Worm (Caenorhabditis elegans) whole organism, late embryonic: ENCODE results near the gene F16B12.7.

Experiments used
- C08G9.2 ChIP-seq: sonication (generic microtip); optimal IDR thresholded peaks from 2 replicates; lab custom pipeline; 2016; ENCODE audit warnings: mild to moderate bottlenecking, missing genetic modification characterization, moderate library complexity, missing compliant biosample characterization
- C38D4.7 ChIP-seq: fragments of 200-800 bp; sonication (Bioruptor generic); optimal IDR thresholded peaks from 2 replicates; lab custom pipeline; 2018; ENCODE audit warnings: mild to moderate bottlenecking, missing genetic modification characterization, moderate library complexity, missing compliant biosample characterization
- F13H6.1 ChIP-seq: sonication (generic microtip); optimal IDR thresholded peaks from 2 replicates; lab custom pipeline; 2016; ENCODE audit warnings: missing genetic modification characterization, missing compliant biosample characterization
- K09A11.1 ChIP-seq: sonication (generic microtip); optimal IDR thresholded peaks from 2 replicates; lab custom pipeline; 2017; ENCODE audit warnings: antibody characterized with exemption, mild to moderate bottlenecking, missing genetic modification characterization, missing compliant biosample characterization; ENCODE audit not compliant: insufficient read depth
- T23F11.4 ChIP-seq: fragments of 200-800 bp; sonication (Bioruptor generic); optimal IDR thresholded peaks from 2 replicates; lab custom pipeline; 2018; ENCODE audit warnings: mild to moderate bottlenecking, missing genetic modification characterization, missing compliant biosample characterization
- ahr-1 ChIP-seq: sonication (generic microtip); optimal IDR thresholded peaks from 2 replicates; lab custom pipeline; 2016; ENCODE audit warnings: missing genetic modification characterization, missing compliant biosample characterization
- ama-1 ChIP-seq: fragments of 150-350 bp; optimal IDR thresholded peaks from 2 replicates; lab custom pipeline; 2014
- ceh-14 ChIP-seq: sonication (generic microtip); optimal IDR thresholded peaks from 2 replicates; lab custom pipeline; 2016; ENCODE audit warnings: missing genotype, missing genetic modification characterization, missing compliant biosample characterization
- ceh-18 ChIP-seq: sonication (generic microtip); optimal IDR thresholded peaks from 2 replicates; lab custom pipeline; 2016; ENCODE audit warnings: missing genetic modification characterization, missing compliant biosample characterization
- ceh-24 ChIP-seq: sonication (generic microtip); optimal IDR thresholded peaks from 2 replicates; lab custom pipeline; 2016; ENCODE audit warnings: mild to moderate bottlenecking, missing genetic modification characterization, missing compliant biosample characterization
- ceh-30 ChIP-seq: fragments of 150-350 bp; optimal IDR thresholded peaks from 2 replicates; lab custom pipeline; 2014; ENCODE audit warnings: missing biosample characterization, missing genetic modification characterization
- ceh-31 ChIP-seq: sonication (generic microtip); optimal IDR thresholded peaks from 2 replicates; lab custom pipeline; 2016; ENCODE audit warnings: missing genetic modification characterization, missing compliant biosample characterization
- ceh-34 ChIP-seq: sonication (generic microtip); optimal IDR thresholded peaks from 2 replicates; lab custom pipeline; 2016; ENCODE audit warnings: mild to moderate bottlenecking, missing genetic modification characterization, missing compliant biosample characterization
- ceh-45 ChIP-seq: fragments of 200-800 bp; sonication (Bioruptor generic); IDR thresholded peaks from 2 replicates; pipeline ENCODE4 v1.3.6; 2022; ENCODE audit warnings: missing genetic modification reagents, missing genetic modification characterization, missing compliant biosample characterization
- ceh-48 ChIP-seq: sonication (generic microtip); optimal IDR thresholded peaks from 2 replicates; lab custom pipeline; 2016; ENCODE audit warnings: missing genetic modification characterization, inconsistent platforms, missing compliant biosample characterization
- ceh-6 ChIP-seq: fragments of 200-800 bp; sonication (Bioruptor generic); optimal IDR thresholded peaks from 2 replicates; lab custom pipeline; 2018; ENCODE audit warnings: mild to moderate bottlenecking, missing genetic modification characterization, missing compliant biosample characterization
- ceh-9 ChIP-seq: sonication (generic microtip); optimal IDR thresholded peaks from 2 replicates; lab custom pipeline; 2016; ENCODE audit warnings: mild to moderate bottlenecking, missing genetic modification characterization, inconsistent platforms, missing compliant biosample characterization
- che-1 ChIP-seq: sonication (generic microtip); optimal IDR thresholded peaks from 2 replicates; lab custom pipeline; 2016; ENCODE audit warnings: mild to moderate bottlenecking, missing genetic modification characterization, missing compliant biosample characterization
- dmd-4 ChIP-seq: sonication (generic microtip); optimal IDR thresholded peaks from 2 replicates; lab custom pipeline; 2016; ENCODE audit warnings: borderline replicate concordance, missing genetic modification characterization, missing compliant biosample characterization
- dve-1 ChIP-seq: sonication (generic microtip); optimal IDR thresholded peaks from 2 replicates; lab custom pipeline; 2017; ENCODE audit warnings: antibody characterized with exemption, mild to moderate bottlenecking, missing genetic modification characterization, missing compliant biosample characterization
- elt-2 ChIP-seq: sonication (generic microtip); optimal IDR thresholded peaks from 2 replicates; lab custom pipeline; 2016; ENCODE audit warnings: missing genetic modification reagents, missing genetic modification characterization, missing compliant biosample characterization
- ets-4 ChIP-seq: sonication (generic microtip); optimal IDR thresholded peaks from 2 replicates; lab custom pipeline; 2016; ENCODE audit warnings: missing genetic modification characterization, missing compliant biosample characterization
- eyg-1 ChIP-seq: sonication (generic microtip); optimal IDR thresholded peaks from 2 replicates; lab custom pipeline; 2016; ENCODE audit warnings: missing genotype, missing genetic modification characterization, missing compliant biosample characterization
- fax-1 ChIP-seq: sonication (generic microtip); optimal IDR thresholded peaks from 2 replicates; lab custom pipeline; 2016; ENCODE audit warnings: missing genotype, missing genetic modification characterization, missing compliant biosample characterization
- fkh-10 ChIP-seq: fragments of 150-350 bp; optimal IDR thresholded peaks from 2 replicates; lab custom pipeline; 2014; ENCODE audit warnings: missing biosample characterization, missing genetic modification reagents, missing genetic modification characterization
- fkh-6 ChIP-seq: sonication (generic microtip); optimal IDR thresholded peaks from 2 replicates; lab custom pipeline; 2016; ENCODE audit warnings: missing genetic modification characterization, missing compliant biosample characterization
- gmeb-2 ChIP-seq: sonication (generic microtip); optimal IDR thresholded peaks from 2 replicates; lab custom pipeline; 2016; ENCODE audit warnings: missing genetic modification characterization, inconsistent platforms, missing compliant biosample characterization
- hlh-30 ChIP-seq: sonication (generic microtip); optimal IDR thresholded peaks from 2 replicates; lab custom pipeline; 2017; ENCODE audit warnings: antibody characterized with exemption, missing genetic modification characterization, missing compliant biosample characterization; ENCODE audit not compliant: insufficient read depth
- hlh-8 ChIP-seq: sonication (generic microtip); optimal IDR thresholded peaks from 2 replicates; lab custom pipeline; 2016; ENCODE audit warnings: missing genotype, missing genetic modification characterization, missing compliant biosample characterization
- lim-6 ChIP-seq: sonication (generic microtip); optimal IDR thresholded peaks from 2 replicates; lab custom pipeline; 2016; ENCODE audit warnings: missing genetic modification characterization, missing compliant biosample characterization
- madf-2 ChIP-seq: sonication (generic microtip); optimal IDR thresholded peaks from 2 replicates; lab custom pipeline; 2017; ENCODE audit warnings: missing genetic modification characterization, missing compliant biosample characterization
- mec-3 ChIP-seq: sonication (generic microtip); optimal IDR thresholded peaks from 2 replicates; lab custom pipeline; 2016; ENCODE audit warnings: borderline replicate concordance, missing genetic modification characterization, missing compliant biosample characterization
- nhr-11 ChIP-seq: fragments of 150-350 bp; optimal IDR thresholded peaks from 2 replicates; lab custom pipeline; 2014; ENCODE audit warnings: missing biosample characterization, missing genetic modification characterization
- nhr-232 ChIP-seq: sonication (generic microtip); optimal IDR thresholded peaks from 2 replicates; lab custom pipeline; 2016; ENCODE audit warnings: missing genetic modification characterization, missing compliant biosample characterization
- pag-3 ChIP-seq: sonication (generic microtip); optimal IDR thresholded peaks from 2 replicates; lab custom pipeline; 2016; ENCODE audit warnings: missing compliant biosample characterization, missing genetic modification characterization, borderline replicate concordance
- pax-1 ChIP-seq: fragments of 150-350 bp; optimal IDR thresholded peaks from 2 replicates; lab custom pipeline; 2014; ENCODE audit warnings: missing biosample characterization, missing genetic modification characterization
- pqm-1 ChIP-seq: sonication (generic microtip); optimal IDR thresholded peaks from 2 replicates; lab custom pipeline; 2016; ENCODE audit warnings: missing genetic modification characterization, missing compliant biosample characterization
- pros-1 ChIP-seq: fragments of 150-350 bp; optimal IDR thresholded peaks from 2 replicates; lab custom pipeline; 2014; ENCODE audit warnings: missing biosample characterization, missing genetic modification reagents, missing genetic modification characterization
- ref-2 ChIP-seq: sonication (generic microtip); optimal IDR thresholded peaks from 2 replicates; lab custom pipeline; 2016; ENCODE audit warnings: missing genetic modification characterization, missing compliant biosample characterization
- sdc-2 ChIP-seq: sonication (generic microtip); optimal IDR thresholded peaks from 2 replicates; lab custom pipeline; 2016; ENCODE audit warnings: missing genotype, missing genetic modification characterization, missing compliant biosample characterization
- sox-4 ChIP-seq: sonication (generic microtip); optimal IDR thresholded peaks from 2 replicates; lab custom pipeline; 2017; ENCODE audit warnings: mild to moderate bottlenecking, missing genetic modification characterization, inconsistent platforms, missing compliant biosample characterization
- syd-9 ChIP-seq: sonication (generic microtip); optimal IDR thresholded peaks from 2 replicates; lab custom pipeline; 2016; ENCODE audit warnings: mild to moderate bottlenecking, missing genetic modification characterization, moderate library complexity, missing compliant biosample characterization
- tbx-2 ChIP-seq: sonication (generic microtip); optimal IDR thresholded peaks from 2 replicates; lab custom pipeline; 2016; ENCODE audit warnings: missing genetic modification characterization, missing compliant biosample characterization
- tbx-7 ChIP-seq: sonication (generic microtip); optimal IDR thresholded peaks from 2 replicates; lab custom pipeline; 2016; ENCODE audit warnings: missing genotype, missing genetic modification characterization, missing compliant biosample characterization
- ttx-3 ChIP-seq: sonication (generic microtip); optimal IDR thresholded peaks from 2 replicates; lab custom pipeline; 2016; ENCODE audit warnings: missing genetic modification reagents, missing genetic modification characterization, missing compliant biosample characterization
- unc-42 ChIP-seq: sonication (generic microtip); optimal IDR thresholded peaks from 2 replicates; lab custom pipeline; 2016; ENCODE audit warnings: missing genotype, missing genetic modification characterization, missing compliant biosample characterization
- unc-55 ChIP-seq: sonication (generic microtip); optimal IDR thresholded peaks from 2 replicates; lab custom pipeline; 2017; ENCODE audit warnings: missing biosample characterization, missing genetic modification reagents, missing genetic modification characterization
- unc-86 ChIP-seq: sonication (generic microtip); optimal IDR thresholded peaks from 2 replicates; lab custom pipeline; 2016; ENCODE audit warnings: missing genetic modification characterization, missing compliant biosample characterization
- ztf-16 ChIP-seq: sonication (generic microtip); optimal IDR thresholded peaks from 2 replicates; lab custom pipeline; 2017; ENCODE audit warnings: missing genetic modification characterization, missing compliant biosample characterization

The F16B12.7 gene

ce11 chrX:14063830-14064229 lies 44.5 kb upstream of the F16B12.7 start (continued):
- TF ChIP-seq ttx-3 = peak; percentile 91
- TF ChIP-seq elt-2 = peak; percentile 98
- peak; percentile 86 for TF ChIP-seq K09A11.1 (tag; lab: Kevin White, UChicago)
- peak; percentile 85 for TF ChIP-seq ceh-48 (tag; lab: Kevin White, UChicago)
- TF ChIP-seq nhr-232 (tag; lab: Kevin White, UChicago) = peak; percentile 91
- peak; percentile 92 for TF ChIP-seq tbx-2 (tag; lab: Kevin White, UChicago)
- peak; percentile 89 for TF ChIP-seq ceh-45 (GFP tag; lab: Robert Waterston, UW)
- peak; percentile 94 for TF ChIP-seq ceh-18
- TF ChIP-seq nhr-11 (tag; lab: Kevin White, UChicago) = no peak
- TF ChIP-seq fkh-10 (GFP tag; lab: Kevin White, UChicago) = peak; percentile 77
- TF ChIP-seq lim-6 (tag; lab: Kevin White, UChicago) = peak; percentile 88
- TF ChIP-seq mec-3 (tag; lab: Kevin White, UChicago) = peak; percentile 40
- TF ChIP-seq F13H6.1 (tag; lab: Kevin White, UChicago) = peak; percentile 91
- TF ChIP-seq unc-42 (tag; lab: Kevin White, UChicago) = peak; percentile 73
- TF ChIP-seq ref-2 = peak; percentile 93
- TF ChIP-seq dmd-4 (tag; lab: Kevin White, UChicago) = peak; percentile 90
- peak; percentile 61 for TF ChIP-seq ama-1
- TF ChIP-seq pros-1 = peak; percentile 50
- peak; percentile 91 for TF ChIP-seq dve-1 (tag; lab: Kevin White, UChicago)
- peak; percentile 91 for TF ChIP-seq ceh-6 (GFP tag; lab: Kevin White, UChicago)
- TF ChIP-seq unc-55 (GFP tag; lab: Kevin White, UChicago) = peak; percentile 29
- TF ChIP-seq che-1 (tag; lab: Kevin White, UChicago) = peak; percentile 92
- peak; percentile 95 for TF ChIP-seq madf-2
- TF ChIP-seq unc-86 (tag; lab: Kevin White, UChicago) = peak; percentile 90
- peak; percentile 90 for TF ChIP-seq C38D4.7
- TF ChIP-seq ahr-1 (tag; lab: Kevin White, UChicago) = peak; percentile 87
- TF ChIP-seq sox-4 (tag; lab: Kevin White, UChicago) = peak; percentile 90
- TF ChIP-seq hlh-8 (tag; lab: Kevin White, UChicago) = peak; percentile 81
- peak; percentile 94 for TF ChIP-seq ceh-9 (tag; lab: Kevin White, UChicago)
- TF ChIP-seq ceh-30 (tag; lab: Kevin White, UChicago) = peak; percentile 57
- peak; percentile 92 for TF ChIP-seq eyg-1 (tag; lab: Kevin White, UChicago)
- TF ChIP-seq tbx-7 (tag; lab: Kevin White, UChicago) = peak; percentile 67
- TF ChIP-seq sdc-2 (tag; lab: Kevin White, UChicago) = peak; percentile 91
- peak; percentile 46 for TF ChIP-seq ets-4 (tag; lab: Kevin White, UChicago)
- peak; percentile 91 for TF ChIP-seq fkh-6
- peak; percentile 87 for TF ChIP-seq T23F11.4 (GFP tag; lab: Kevin White, UChicago)

DNA sequence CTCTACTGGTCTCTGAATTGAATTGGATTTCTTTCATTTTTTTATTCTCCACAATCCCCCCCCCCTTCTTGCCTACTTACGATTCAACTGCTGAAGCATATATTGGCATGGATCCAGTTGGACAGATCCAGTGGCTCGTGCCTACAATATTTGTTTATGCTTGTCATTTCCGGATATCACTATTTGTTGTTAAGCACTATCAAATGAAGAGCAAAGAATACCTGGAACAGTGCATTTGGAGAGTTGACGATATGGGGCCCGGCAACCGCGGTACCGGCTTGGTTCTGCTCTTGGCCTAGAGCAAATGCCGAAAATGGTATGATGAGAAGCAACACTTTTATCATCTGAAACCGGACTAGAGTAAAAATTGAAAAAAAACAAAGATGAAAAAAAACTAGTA lies 40.7 kb upstream of the F16B12.7 start, which contains the start of gene lgc-21:
Gene lgc-21, minus strand, starts transcription at position 344 of the 400 bp plus-strand sequence.
- no peak for TF ChIP-seq ztf-16 (tag; lab: Kevin White, UChicago)
- no peak for TF ChIP-seq gmeb-2 (tag; lab: Kevin White, UChicago)
- no peak for TF ChIP-seq pag-3 (tag; lab: Kevin White, UChicago)
- no peak for TF ChIP-seq mec-3 (tag; lab: Kevin White, UChicago)
- TF ChIP-seq syd-9 (tag; lab: Kevin White, UChicago) = no peak
- TF ChIP-seq, all 69 proteins: peak for 0

DNA sequence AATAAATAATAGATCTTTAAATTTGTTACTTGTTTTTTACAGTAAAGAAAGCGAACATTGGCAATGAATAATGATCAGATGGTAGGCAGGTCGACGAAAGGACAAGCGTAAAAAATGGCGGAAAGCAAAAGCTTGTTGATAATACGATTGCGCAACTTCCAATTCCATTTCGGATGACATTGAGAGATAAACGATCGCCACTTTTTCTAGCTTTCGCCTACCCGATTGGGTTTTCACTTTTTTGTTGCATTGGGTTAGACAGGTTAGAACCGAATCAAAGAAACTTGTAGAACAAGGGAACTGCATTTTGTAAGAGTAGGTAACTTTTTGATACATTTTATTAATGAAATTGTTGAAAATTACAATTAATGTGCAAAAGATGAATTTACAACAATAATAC lies 38.8 kb upstream of the F16B12.7 start:
- no peak for TF ChIP-seq nhr-232 (tag; lab: Kevin White, UChicago)
- TF ChIP-seq lim-6 (tag; lab: Kevin White, UChicago) = no peak
- TF ChIP-seq tbx-7 (tag; lab: Kevin White, UChicago) = no peak
- TF ChIP-seq hlh-30 = no peak
- no peak for TF ChIP-seq eyg-1 (tag; lab: Kevin White, UChicago)
- no peak for TF ChIP-seq ceh-34 (tag; lab: Kevin White, UChicago)
- no peak for TF ChIP-seq pqm-1 (tag; lab: Kevin White, UChicago)
- TF ChIP-seq gmeb-2 (tag; lab: Kevin White, UChicago) = no peak
- TF ChIP-seq C08G9.2 (tag; lab: Kevin White, UChicago) = no peak
- no peak for TF ChIP-seq pax-1 (tag; lab: Kevin White, UChicago)
- TF ChIP-seq sox-4 (tag; lab: Kevin White, UChicago) = no peak
- no peak for TF ChIP-seq fax-1
- TF ChIP-seq elt-2 = no peak
- TF ChIP-seq C38D4.7 = no peak
- TF ChIP-seq K09A11.1 (tag; lab: Kevin White, UChicago) = no peak
- no peak for TF ChIP-seq ceh-31 (tag; lab: Kevin White, UChicago)
- TF ChIP-seq ceh-30 (tag; lab: Kevin White, UChicago) = no peak
- TF ChIP-seq ceh-14 (tag; lab: Kevin White, UChicago) = no peak
- TF ChIP-seq ceh-24 (tag; lab: Kevin White, UChicago) = no peak
